Worm (Caenorhabditis elegans): ENCODE measurements around the gene Y43F8B.24.

Y43F8B.24 gene

ce11 chrV:19495145-19495544, 37.9 kb downstream of the Y43F8B.24 start:
- TF ChIP-seq sem-2 (GFP tag; optimal IDR thresholded peaks at IDR 0.05): no peak
- TF ChIP-seq drap-1 (GFP tag; optimal IDR thresholded peaks at IDR 0.05): peak; percentile 8
- TF ChIP-seq elt-3 (tag; optimal IDR thresholded peaks at IDR 0.05): no peak

DNA sequence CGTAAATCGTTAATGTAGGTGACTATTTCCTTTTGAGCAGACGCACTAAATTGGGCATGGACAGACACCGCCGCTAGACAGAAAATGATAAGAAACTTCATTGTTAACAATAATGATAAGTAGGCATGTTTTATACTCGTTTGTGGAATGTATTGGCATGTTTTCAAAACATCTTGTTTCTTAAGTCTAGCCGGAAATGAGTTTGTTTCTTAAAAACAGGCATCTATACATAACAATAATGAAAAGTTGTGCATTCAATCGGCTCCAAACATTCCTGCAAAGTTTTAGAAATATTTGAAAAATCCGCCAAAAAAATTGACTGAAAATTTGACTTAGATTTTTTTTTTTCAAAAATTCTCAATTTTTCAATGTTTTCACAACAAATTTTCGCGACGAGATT, 38.4 kb downstream of the Y43F8B.24 start, which contains the start of gene scl-21:
TSS of gene scl-21 (minus strand) at position 101 of the 400 bp plus-strand sequence.
- no peak for TF ChIP-seq cnd-1 (tag; optimal IDR thresholded peaks at IDR 0.05)

ce11 chrV:19497087-19497486, 39.9 kb downstream of the Y43F8B.24 start:
- TF ChIP-seq snpc-4 (tag; optimal IDR thresholded peaks at IDR 0.05) (no peak), nhr-237 (tag; optimal IDR thresholded peaks at IDR 0.05) (no peak), ceh-83 (GFP tag; optimal IDR thresholded peaks at IDR 0.05) (no peak), sptf-1 (tag; optimal IDR thresholded peaks at IDR 0.05) (no peak), lin-32 (GFP tag; optimal IDR thresholded peaks at IDR 0.05) (no peak), elt-3 (tag; optimal IDR thresholded peaks at IDR 0.05) (no peak), elt-1 (tag; optimal IDR thresholded peaks at IDR 0.05; ENCODE audit: borderline replicate concordance, insufficient read depth) (no peak)

ce11 chrV:19501389-19501788, 44.2 kb downstream of the Y43F8B.24 start:
- TF ChIP-seq nhr-2 (tag; optimal IDR thresholded peaks at IDR 0.05): no peak
- no peak for TF ChIP-seq lin-32 (GFP tag; optimal IDR thresholded peaks at IDR 0.05)
- no peak for TF ChIP-seq M03D4.4 (tag; optimal IDR thresholded peaks at IDR 0.05)
- TF ChIP-seq drap-1 (GFP tag; optimal IDR thresholded peaks at IDR 0.05): no peak
- no peak for TF ChIP-seq ces-1 (GFP tag; optimal IDR thresholded peaks at IDR 0.05)
- no peak for TF ChIP-seq unc-120 (tag; optimal IDR thresholded peaks at IDR 0.05; ENCODE audit: poor library complexity, severe bottlenecking)
- no peak for TF ChIP-seq ceh-39 (tag; optimal IDR thresholded peaks at IDR 0.05)
- TF ChIP-seq lin-13 (tag; optimal IDR thresholded peaks at IDR 0.05): no peak
- no peak for TF ChIP-seq ham-2 (GFP tag; optimal IDR thresholded peaks at IDR 0.05)
- no peak for TF ChIP-seq mab-5 (tag; optimal IDR thresholded peaks at IDR 0.05)

ce11 chrV:19502579-19503151, 45.4 kb downstream of the Y43F8B.24 start, which contains the start of gene Y43F8B.3:
Gene Y43F8B.3 (plus strand): TSS chrV:19503101.
- TF ChIP-seq nhr-28 (tag; optimal IDR thresholded peaks at IDR 0.05): no peak
- TF ChIP-seq M03D4.4 (tag; optimal IDR thresholded peaks at IDR 0.05): no peak
- TF ChIP-seq cnd-1 (tag; optimal IDR thresholded peaks at IDR 0.05): no peak
- no peak for TF ChIP-seq lin-13 (tag; optimal IDR thresholded peaks at IDR 0.05)
- no peak for TF ChIP-seq elt-1 (tag; optimal IDR thresholded peaks at IDR 0.05; ENCODE audit: borderline replicate concordance, insufficient read depth)
